Worm (Caenorhabditis elegans) whole organism, L4 larva: Measurements from ENCODE around the gene sru-2.
A peak's percentile ranks its signal among the peaks of the same experiment; 100 is the strongest.

Source experiments
- ama-1 ChIP-seq: fragments of 150-350 bp; optimal IDR thresholded peaks from 2 replicates; lab custom pipeline; 2014; ENCODE audit warnings: inconsistent platforms, mixed read lengths
- ceh-20 ChIP-seq: fragments of 200-800 bp; sonication (Bioruptor generic); IDR thresholded peaks from 2 replicates; pipeline ENCODE4 v1.3.6; 2022; ENCODE audit warnings: missing genetic modification reagents, missing genetic modification characterization, missing compliant biosample characterization
- duxl-1 ChIP-seq: sonication (generic microtip); optimal IDR thresholded peaks from 2 replicates; lab custom pipeline; 2016; ENCODE audit warnings: mild to moderate bottlenecking, missing genetic modification characterization, moderate library complexity, missing compliant biosample characterization; ENCODE audit not compliant: poor library complexity
- gei-8 ChIP-seq: fragments of 200-800 bp; sonication (Bioruptor generic); optimal IDR thresholded peaks from 2 replicates; lab custom pipeline; 2018; ENCODE audit warnings: mild to moderate bottlenecking, missing genetic modification characterization, missing compliant biosample characterization
- lin-39 ChIP-seq: fragments of 150-350 bp; optimal IDR thresholded peaks from 2 replicates; lab custom pipeline; 2014; ENCODE audit warnings: missing biosample characterization, missing genetic modification reagents, missing genetic modification characterization
- tag-97 ChIP-seq: fragments of 200-800 bp; sonication (Bioruptor generic); IDR thresholded peaks from 2 replicates; pipeline ENCODE4 v1.3.6; 2022; ENCODE audit warnings: missing genetic modification characterization, missing compliant biosample characterization
- ztf-11 ChIP-seq: fragments of 150-350 bp; optimal IDR thresholded peaks from 2 replicates; lab custom pipeline; 2014; ENCODE audit warnings: missing biosample characterization, missing genetic modification characterization

DNA sequence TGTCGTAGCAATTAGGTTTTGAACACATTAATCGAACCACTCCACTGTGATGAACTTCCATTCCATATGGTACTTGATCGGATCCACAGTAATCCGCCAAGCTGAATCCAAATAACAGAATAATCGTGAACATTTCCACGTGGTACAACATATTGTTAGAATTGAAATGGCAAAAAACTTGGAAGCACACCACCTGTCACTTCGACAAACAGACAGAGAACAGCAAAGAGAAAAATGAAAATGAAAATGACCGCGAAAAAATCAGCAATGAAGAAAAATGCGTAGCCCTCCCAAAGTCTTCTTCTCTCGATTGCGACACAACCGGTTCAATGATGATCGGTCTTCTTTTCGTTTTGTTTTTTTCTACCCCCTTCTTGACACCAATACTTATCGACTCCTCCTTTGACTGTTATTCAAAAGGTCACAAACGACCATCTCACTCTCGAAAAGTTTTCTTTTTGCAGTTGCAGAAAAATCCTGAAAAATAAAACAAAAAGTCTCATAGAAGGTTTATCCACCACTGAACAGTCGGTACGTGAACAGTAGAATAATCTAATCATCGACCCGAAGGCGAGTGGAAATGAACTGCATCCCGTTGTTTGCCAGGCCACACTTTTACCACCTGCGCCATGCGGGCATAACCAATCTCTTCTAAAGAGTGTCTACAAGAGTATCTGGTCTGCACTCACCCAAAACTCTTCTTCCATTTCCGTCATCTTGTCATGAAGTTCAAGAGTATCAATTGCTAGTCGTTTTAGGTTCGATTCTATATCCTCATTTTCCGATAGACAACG is 8.7 kb upstream of the sru-2 start, which contains the start of gene wrt-3:
- TF ChIP-seq duxl-1 (tag; lab: Kevin White, UChicago) (peak; percentile 91), gei-8 (peak; percentile 90), tag-97 (GFP tag; lab: Robert Waterston, UW) (no peak), ama-1 (no peak), ceh-20 (GFP tag; lab: Robert Waterston, UW) (no peak), lin-39 (tag; lab: Kevin White, UChicago) (no peak), ztf-11 (no peak)
